Worm (Caenorhabditis elegans): ENCODE results near the gene Y42H9AR.5.

The Y42H9AR.5 gene

ce11 chrIV:8127430-8127829, 25.1 kb downstream of the Y42H9AR.5 start:
- TF ChIP-seq che-1 (tag; optimal IDR thresholded peaks at IDR 0.05) (no peak), C38D4.7 (GFP tag; optimal IDR thresholded peaks at IDR 0.05) (no peak), nhr-11 (tag; optimal IDR thresholded peaks at IDR 0.05) (no peak), mec-3 (tag; optimal IDR thresholded peaks at IDR 0.05; ENCODE audit: borderline replicate concordance) (no peak), fkh-6 (tag; optimal IDR thresholded peaks at IDR 0.05) (no peak), ztf-16 (tag; optimal IDR thresholded peaks at IDR 0.05) (no peak), ceh-14 (tag; optimal IDR thresholded peaks at IDR 0.05) (no peak), odd-2 (tag; optimal IDR thresholded peaks at IDR 0.05) (no peak), ama-1 (optimal IDR thresholded peaks at IDR 0.05) (no peak), ceh-24 (tag; optimal IDR thresholded peaks at IDR 0.05) (no peak), pax-1 (tag; optimal IDR thresholded peaks at IDR 0.05) (no peak), ttx-3 (tag; optimal IDR thresholded peaks at IDR 0.05) (no peak), ref-2 (tag; optimal IDR thresholded peaks at IDR 0.05) (no peak), lim-6 (tag; optimal IDR thresholded peaks at IDR 0.05) (no peak), ceh-48 (tag; optimal IDR thresholded peaks at IDR 0.05) (no peak), Y22D7AL.16 (tag; optimal IDR thresholded peaks at IDR 0.05) (no peak)

- TF ChIP-seq rnt-1 (tag; optimal IDR thresholded peaks at IDR 0.05) (no peak), ceh-22 (tag; optimal IDR thresholded peaks at IDR 0.05) (no peak), ceh-14 (tag; optimal IDR thresholded peaks at IDR 0.05) (no peak)
Measured at ce11 chrIV:8130131-8130611, 27.8 kb downstream of the Y42H9AR.5 start, which contains the start of the genes ndub-11 and moc-3. Gene ndub-11, minus strand, starts transcription at chrIV:8130231. Gene moc-3, plus strand, starts transcription at chrIV:8130561.

- TF ChIP-seq pax-1 (tag; optimal IDR thresholded peaks at IDR 0.05) (peak; percentile 74), dve-1 (tag; optimal IDR thresholded peaks at IDR 0.05) (peak; percentile 31), lim-6 (tag; optimal IDR thresholded peaks at IDR 0.05) (no peak), elt-2 (tag; optimal IDR thresholded peaks at IDR 0.05) (peak; percentile 58)
Measured at ce11 chrIV:8133536-8133935, 31.2 kb downstream of the Y42H9AR.5 start, which contains the start of gene sph-1. Gene sph-1, minus strand, starts transcription at chrIV:8133558.

ce11 chrIV:8136005-8136512, 33.7 kb downstream of the Y42H9AR.5 start, which contains the start of the genes isp-1 and islo-1:
Gene isp-1, minus strand, starts transcription at chrIV:8136055.
Gene islo-1, plus strand, starts transcription at chrIV:8136389.
- TF ChIP-seq ceh-34 (tag; optimal IDR thresholded peaks at IDR 0.05) (peak; percentile 34), unc-3 (GFP tag; conservative IDR thresholded peaks at IDR 0.05) (no peak), unc-3 (tag; optimal IDR thresholded peaks at IDR 0.05) (no peak), elt-2 (tag; optimal IDR thresholded peaks at IDR 0.05) (peak; percentile 36), ceh-18 (tag; optimal IDR thresholded peaks at IDR 0.05) (peak; percentile 79), tbx-2 (tag; optimal IDR thresholded peaks at IDR 0.05) (peak; percentile 55), ref-2 (tag; optimal IDR thresholded peaks at IDR 0.05) (peak; percentile 56), nfya-1 (tag; optimal IDR thresholded peaks at IDR 0.05) (peak; percentile 60), sox-2 (GFP tag; IDR thresholded peaks at IDR 0.05) (no peak), gmeb-2 (tag; optimal IDR thresholded peaks at IDR 0.05) (no peak), unc-42 (tag; optimal IDR thresholded peaks at IDR 0.05) (peak; percentile 4), ceh-31 (tag; optimal IDR thresholded peaks at IDR 0.05) (peak; percentile 55), rnt-1 (tag; optimal IDR thresholded peaks at IDR 0.05) (peak; percentile 50), unc-55 (GFP tag; optimal IDR thresholded peaks at IDR 0.05) (peak; percentile 17), hlh-30 (tag; optimal IDR thresholded peaks at IDR 0.05; ENCODE audit: insufficient read depth) (peak; percentile 41), ceh-22 (tag; optimal IDR thresholded peaks at IDR 0.05) (no peak)

ce11 chrIV:8136548-8136947, 34.2 kb downstream of the Y42H9AR.5 start:
- TF ChIP-seq pros-1 (tag; optimal IDR thresholded peaks at IDR 0.05) = no peak
- TF ChIP-seq ceh-9 (tag; optimal IDR thresholded peaks at IDR 0.05) = no peak
- TF ChIP-seq eyg-1 (tag; optimal IDR thresholded peaks at IDR 0.05) = no peak
- TF ChIP-seq elt-2 (tag; optimal IDR thresholded peaks at IDR 0.05) = no peak
- no peak for TF ChIP-seq ceh-6 (GFP tag; optimal IDR thresholded peaks at IDR 0.05)
- no peak for TF ChIP-seq K09A11.1 (tag; optimal IDR thresholded peaks at IDR 0.05; ENCODE audit: insufficient read depth)
- TF ChIP-seq sox-4 (tag; optimal IDR thresholded peaks at IDR 0.05) = no peak
- no peak for TF ChIP-seq fkh-6 (tag; optimal IDR thresholded peaks at IDR 0.05)
- TF ChIP-seq gmeb-2 (tag; optimal IDR thresholded peaks at IDR 0.05) = no peak
- TF ChIP-seq hlh-8 (tag; optimal IDR thresholded peaks at IDR 0.05) = no peak
